Worm (Caenorhabditis elegans) whole organism, mixed stage, embryonic: ENCODE results near the gene ZK353.9.

ENCODE experiments used
- M03D4.4 ChIP-seq: sonication (generic microtip); optimal IDR thresholded peaks from 2 replicates; lab custom pipeline; 2017; ENCODE audit warnings: mild to moderate bottlenecking, missing genetic modification characterization, missing compliant biosample characterization
- blmp-1 ChIP-seq: fragments of 150-350 bp; optimal IDR thresholded peaks from 2 replicates; lab custom pipeline; 2014; ENCODE audit warnings: missing biosample characterization, missing genetic modification characterization
- ces-1 ChIP-seq: fragments of 150-350 bp; optimal IDR thresholded peaks from 2 replicates; lab custom pipeline; 2014; ENCODE audit warnings: missing biosample characterization, missing genetic modification reagents, missing genetic modification characterization
- cnd-1 ChIP-seq: fragments of 200-800 bp; sonication (Bioruptor generic); optimal IDR thresholded peaks from 2 replicates; lab custom pipeline; 2018; ENCODE audit warnings: mild to moderate bottlenecking, missing genetic modification characterization, missing compliant biosample characterization
- drap-1 ChIP-seq: fragments of 200-800 bp; sonication (Bioruptor generic); optimal IDR thresholded peaks from 3 replicates; lab custom pipeline; 2018; ENCODE audit warnings: mild to moderate bottlenecking, missing genetic modification characterization, missing compliant biosample characterization
- elt-1 ChIP-seq: sonication (generic microtip); optimal IDR thresholded peaks from 2 replicates; lab custom pipeline; 2017; ENCODE audit warnings: missing genetic modification characterization, mild to moderate bottlenecking, missing compliant biosample characterization, antibody characterized with exemption, moderate library complexity, borderline replicate concordance; ENCODE audit not compliant: insufficient read depth
- ham-2 ChIP-seq: fragments of 200-800 bp; sonication (Bioruptor generic); optimal IDR thresholded peaks from 2 replicates; lab custom pipeline; 2018; ENCODE audit warnings: mild to moderate bottlenecking, missing genetic modification characterization, missing compliant biosample characterization
- hlh-1 ChIP-seq: fragments of 150-350 bp; optimal IDR thresholded peaks from 2 replicates; lab custom pipeline; 2014; ENCODE audit warnings: missing biosample characterization, missing genetic modification reagents, missing genetic modification characterization
- lin-13 ChIP-seq: fragments of 150-350 bp; optimal IDR thresholded peaks from 2 replicates; lab custom pipeline; 2014; ENCODE audit warnings: missing biosample characterization, missing genetic modification characterization
- lin-32 ChIP-seq: fragments of 200-800 bp; sonication (Bioruptor generic); optimal IDR thresholded peaks from 2 replicates; lab custom pipeline; 2018; ENCODE audit warnings: mild to moderate bottlenecking, missing genetic modification characterization, missing compliant biosample characterization
- lsy-2 ChIP-seq: fragments of 150-350 bp; optimal IDR thresholded peaks from 2 replicates; lab custom pipeline; 2014; ENCODE audit warnings: missing biosample characterization, missing genetic modification characterization
- mab-5 ChIP-seq: fragments of 150-350 bp; optimal IDR thresholded peaks from 2 replicates; lab custom pipeline; 2014; ENCODE audit warnings: missing biosample characterization, missing genetic modification characterization
- mep-1 ChIP-seq: fragments of 150-350 bp; optimal IDR thresholded peaks from 2 replicates; lab custom pipeline; 2017; ENCODE audit warnings: missing biosample characterization, missing genetic modification reagents, missing genetic modification characterization, inconsistent platforms
- nhr-2 ChIP-seq: fragments of 150-350 bp; optimal IDR thresholded peaks from 2 replicates; lab custom pipeline; 2014; ENCODE audit warnings: missing biosample characterization, missing genetic modification characterization
- nhr-28 ChIP-seq: fragments of 150-350 bp; optimal IDR thresholded peaks from 2 replicates; lab custom pipeline; 2014; ENCODE audit warnings: missing biosample characterization, missing genetic modification characterization
- nhr-76 ChIP-seq: sonication (generic microtip); optimal IDR thresholded peaks from 2 replicates; lab custom pipeline; 2017; ENCODE audit warnings: missing biosample characterization, missing genetic modification characterization
- snpc-4 ChIP-seq: fragments of 150-350 bp; optimal IDR thresholded peaks from 2 replicates; lab custom pipeline; 2014; ENCODE audit warnings: missing biosample characterization, missing genetic modification characterization
- sptf-1 ChIP-seq: sonication (generic microtip); optimal IDR thresholded peaks from 2 replicates; lab custom pipeline; 2017; ENCODE audit warnings: mild to moderate bottlenecking, missing genetic modification characterization, moderate library complexity, missing compliant biosample characterization
- unc-39 ChIP-seq: fragments of 150-350 bp; optimal IDR thresholded peaks from 2 replicates; lab custom pipeline; 2014; ENCODE audit warnings: missing biosample characterization, missing genetic modification characterization
- unc-62 ChIP-seq: fragments of 150-350 bp; optimal IDR thresholded peaks from 2 replicates; lab custom pipeline; 2014; ENCODE audit warnings: missing biosample characterization, missing genetic modification reagents, missing genetic modification characterization
- zip-8 ChIP-seq: fragments of 150-350 bp; optimal IDR thresholded peaks from 2 replicates; lab custom pipeline; 2014; ENCODE audit warnings: missing biosample characterization, missing genetic modification characterization
- ztf-11 ChIP-seq: fragments of 150-350 bp; optimal IDR thresholded peaks from 2 replicates; lab custom pipeline; 2014; ENCODE audit warnings: missing biosample characterization, missing genetic modification characterization

ZK353.9 gene

ce11 chrIII:8449160-8449807, 40.0 kb downstream of the ZK353.9 start, which contains the start of gene mrpl-32:
Gene mrpl-32 (plus strand): TSS chrIII:8449757.
- no peak for TF ChIP-seq blmp-1 (tag; lab: Kevin White, UChicago)
- TF ChIP-seq drap-1 (GFP tag; lab: Kevin White, UChicago): no peak

ce11 chrIII:8450494-8450893, 41.2 kb downstream of the ZK353.9 start:
- no peak for TF ChIP-seq cnd-1
- no peak for TF ChIP-seq unc-39 (tag; lab: Kevin White, UChicago)
- TF ChIP-seq blmp-1 (tag; lab: Kevin White, UChicago): no peak
- no peak for TF ChIP-seq mab-5
- TF ChIP-seq nhr-76 (tag; lab: Kevin White, UChicago): no peak
- no peak for TF ChIP-seq nhr-28 (tag; lab: Kevin White, UChicago)

ce11 chrIII:8451181-8451580, 41.9 kb downstream of the ZK353.9 start:
- TF ChIP-seq ham-2 (GFP tag; lab: Kevin White, UChicago) (no peak), elt-1 (tag; lab: Kevin White, UChicago) (no peak), lin-32 (GFP tag; lab: Kevin White, UChicago) (no peak), lsy-2 (tag; lab: Kevin White, UChicago) (no peak), cnd-1 (no peak), mab-5 (no peak), blmp-1 (tag; lab: Kevin White, UChicago) (no peak), nhr-2 (no peak), mep-1 (tag; lab: Kevin White, UChicago) (no peak), M03D4.4 (no peak), ztf-11 (tag; lab: Kevin White, UChicago) (no peak), drap-1 (GFP tag; lab: Kevin White, UChicago) (no peak), hlh-1 (tag; lab: Kevin White, UChicago) (no peak), unc-39 (tag; lab: Kevin White, UChicago) (no peak), nhr-28 (tag; lab: Kevin White, UChicago) (no peak), unc-62 (no peak), snpc-4 (tag; lab: Kevin White, UChicago) (no peak), lin-13 (tag; lab: Kevin White, UChicago) (no peak), ces-1 (no peak)

ce11 chrIII:8457605-8458004, 48.3 kb downstream of the ZK353.9 start:
- no peak for TF ChIP-seq sptf-1 (tag; lab: Kevin White, UChicago)
- no peak for TF ChIP-seq mab-5
- no peak for TF ChIP-seq nhr-76 (tag; lab: Kevin White, UChicago)
- TF ChIP-seq zip-8: no peak

ce11 chrIII:8461410-8461809, 52.1 kb downstream of the ZK353.9 start:
- TF ChIP-seq elt-1 (tag; lab: Kevin White, UChicago) (no peak), unc-62 (peak; percentile 42), lsy-2 (tag; lab: Kevin White, UChicago) (peak; percentile 92)
